Fruit fly (Drosophila melanogaster) whole organism, prepupa: ENCODE results near the gene CG31406.

ENCODE experiments used
- Blimp-1 ChIP-seq: fragments of 200-800 bp; sonication (Bioruptor generic); optimal IDR thresholded peaks from 3 replicates; lab custom pipeline; 2017; ENCODE audit warnings: missing biosample characterization, missing genetic modification characterization, mild to moderate bottlenecking, moderate library complexity, missing genetic modification reagents
- CG10669 ChIP-seq: fragments of 200-800 bp; sonication (Bioruptor generic); optimal IDR thresholded peaks from 3 replicates; lab custom pipeline; 2018; ENCODE audit warnings: missing biosample characterization, mild to moderate bottlenecking, missing genetic modification characterization, moderate library complexity
- CG11294 ChIP-seq: fragments of 200-800 bp; sonication (Bioruptor generic); IDR thresholded peaks from 2 replicates; pipeline ENCODE4 v1.3.6; 2022; ENCODE audit warnings: missing biosample characterization, missing genetic modification characterization
- CG15336 ChIP-seq: fragments of 200-800 bp; sonication (Bioruptor generic); IDR thresholded peaks from 2 replicates; pipeline ENCODE4 v1.3.6; 2022; ENCODE audit warnings: missing biosample characterization, missing genetic modification characterization
- CG32006 ChIP-seq: fragments of 200-800 bp; sonication (Bioruptor generic); optimal IDR thresholded peaks from 3 replicates; lab custom pipeline; 2017; ENCODE audit warnings: missing biosample characterization, mild to moderate bottlenecking, missing genetic modification characterization
- CG34406 ChIP-seq: fragments of 200-800 bp; sonication (Bioruptor generic); optimal IDR thresholded peaks from 3 replicates; lab custom pipeline; 2016; ENCODE audit warnings: missing biosample characterization, missing genetic modification characterization
- CG4318 ChIP-seq: fragments of 200-800 bp; sonication (Bioruptor generic); optimal IDR thresholded peaks from 3 replicates; lab custom pipeline; 2017; ENCODE audit warnings: missing biosample characterization, mild to moderate bottlenecking, missing genetic modification characterization
- CG6163 ChIP-seq: fragments of 200-800 bp; sonication (Bioruptor generic); IDR thresholded peaks from 3 replicates; pipeline ENCODE4 v1.3.6; 2022; ENCODE audit warnings: missing biosample characterization, missing genetic modification characterization
- CG6792 ChIP-seq: fragments of 200-800 bp; sonication (Bioruptor generic); optimal IDR thresholded peaks from 3 replicates; lab custom pipeline; 2016; ENCODE audit warnings: missing biosample characterization, missing genetic modification characterization
- CG7368 ChIP-seq: fragments of 200-800 bp; sonication (Bioruptor generic); optimal IDR thresholded peaks from 3 replicates; lab custom pipeline; 2016; ENCODE audit warnings: missing biosample characterization, missing genetic modification characterization
- CG8319 ChIP-seq: fragments of 200-800 bp; sonication (Bioruptor generic); optimal IDR thresholded peaks from 3 replicates; lab custom pipeline; 2016; ENCODE audit warnings: missing biosample characterization, missing genetic modification characterization
- Eip93F ChIP-seq: fragments of 200-800 bp; sonication (Bioruptor generic); optimal IDR thresholded peaks from 2 replicates; lab custom pipeline; 2016; ENCODE audit warnings: missing biosample characterization, mild to moderate bottlenecking, missing genetic modification characterization
- Gug ChIP-seq: fragments of 200-800 bp; sonication (Bioruptor generic); IDR thresholded peaks from 2 replicates; pipeline ENCODE4 v1.3.6; 2022; ENCODE audit warnings: missing biosample characterization, missing genetic modification characterization
- Hr38 ChIP-seq: sonication (Bioruptor generic); optimal IDR thresholded peaks from 2 replicates; lab custom pipeline; 2016; ENCODE audit warnings: missing biosample characterization, missing genetic modification characterization
- Hr39 ChIP-seq: fragments of 200-800 bp; sonication (Bioruptor generic); optimal IDR thresholded peaks from 2 replicates; lab custom pipeline; 2016; ENCODE audit warnings: missing biosample characterization, missing genetic modification characterization
- Lpt ChIP-seq: fragments of 200-800 bp; sonication (Bioruptor generic); optimal IDR thresholded peaks from 3 replicates; lab custom pipeline; 2016; ENCODE audit warnings: missing biosample characterization, missing genetic modification characterization
- Met ChIP-seq: fragments of 200-800 bp; sonication (Bioruptor generic); optimal IDR thresholded peaks from 3 replicates; lab custom pipeline; 2016; ENCODE audit warnings: missing biosample characterization, missing genetic modification characterization
- Sox14 ChIP-seq: fragments of 200-800 bp; sonication (Bioruptor generic); optimal IDR thresholded peaks from 3 replicates; lab custom pipeline; 2016; ENCODE audit warnings: missing biosample characterization, missing genetic modification characterization
- Sox15 ChIP-seq: fragments of 200-800 bp; sonication (Bioruptor generic); optimal IDR thresholded peaks from 3 replicates; lab custom pipeline; 2016; ENCODE audit warnings: missing biosample characterization, missing genetic modification characterization
- achi ChIP-seq: fragments of 200-800 bp; sonication (Bioruptor generic); optimal IDR thresholded peaks from 3 replicates; lab custom pipeline; 2016; ENCODE audit warnings: missing biosample characterization, missing genetic modification characterization
- dsx ChIP-seq: fragments of 200-800 bp; optimal IDR thresholded peaks from 3 replicates; lab custom pipeline; 2019; ENCODE audit warnings: missing biosample characterization, mild to moderate bottlenecking, missing genetic modification characterization, moderate library complexity; ENCODE audit not compliant: poor library complexity, severe bottlenecking
- esn ChIP-seq: fragments of 200-800 bp; sonication (Bioruptor generic); optimal IDR thresholded peaks from 2 replicates; lab custom pipeline; 2016; ENCODE audit warnings: missing biosample characterization, mild to moderate bottlenecking, missing genetic modification characterization, moderate library complexity
- fd59A ChIP-seq: fragments of 200-800 bp; sonication (Bioruptor generic); optimal IDR thresholded peaks from 2 replicates; lab custom pipeline; 2017; ENCODE audit warnings: missing biosample characterization, mild to moderate bottlenecking, missing genetic modification characterization, missing genetic modification reagents
- fd85E ChIP-seq: fragments of 200-800 bp; sonication (Bioruptor generic); optimal IDR thresholded peaks from 3 replicates; lab custom pipeline; 2016; ENCODE audit warnings: missing biosample characterization, missing genetic modification characterization
- fkh ChIP-seq: fragments of 200-800 bp; sonication (Bioruptor generic); optimal IDR thresholded peaks from 3 replicates; lab custom pipeline; 2017; ENCODE audit warnings: missing biosample characterization, mild to moderate bottlenecking, missing genetic modification characterization, moderate library complexity
- lz ChIP-seq: fragments of 200-800 bp; sonication (Bioruptor generic); optimal IDR thresholded peaks from 3 replicates; lab custom pipeline; 2016; ENCODE audit warnings: missing biosample characterization, missing genetic modification characterization
- pdm3 ChIP-seq: fragments of 200-800 bp; sonication (Bioruptor generic); optimal IDR thresholded peaks from 3 replicates; lab custom pipeline; 2016; ENCODE audit warnings: missing biosample characterization, missing genetic modification characterization
- spab ChIP-seq: fragments of 200-800 bp; sonication (Bioruptor generic); optimal IDR thresholded peaks from 2 replicates; lab custom pipeline; 2017; ENCODE audit warnings: missing biosample characterization, mild to moderate bottlenecking, missing genetic modification characterization, missing genetic modification reagents
- ss ChIP-seq, 2 experiments: fragments of 200-800 bp; sonication (Bioruptor generic); optimal IDR thresholded peaks; 2 replicates in 1 of 2; 3 replicates in 1 of 2; lab custom pipeline; 2017 to 2018; ENCODE audit warnings: mild to moderate bottlenecking in 2 of 2, missing biosample characterization in 2 of 2, missing genetic modification characterization in 2 of 2, moderate library complexity in 1 of 2
- svp ChIP-seq: fragments of 200-800 bp; sonication (Bioruptor generic); peaks from one replicate; lab custom pipeline; 2016; ENCODE audit warnings: missing biosample characterization, missing genetic modification characterization
- vri ChIP-seq: fragments of 200-800 bp; sonication (Bioruptor generic); optimal IDR thresholded peaks from 3 replicates; lab custom pipeline; 2016; ENCODE audit warnings: missing biosample characterization, mild to moderate bottlenecking, missing genetic modification characterization

CG31406 gene

DNA sequence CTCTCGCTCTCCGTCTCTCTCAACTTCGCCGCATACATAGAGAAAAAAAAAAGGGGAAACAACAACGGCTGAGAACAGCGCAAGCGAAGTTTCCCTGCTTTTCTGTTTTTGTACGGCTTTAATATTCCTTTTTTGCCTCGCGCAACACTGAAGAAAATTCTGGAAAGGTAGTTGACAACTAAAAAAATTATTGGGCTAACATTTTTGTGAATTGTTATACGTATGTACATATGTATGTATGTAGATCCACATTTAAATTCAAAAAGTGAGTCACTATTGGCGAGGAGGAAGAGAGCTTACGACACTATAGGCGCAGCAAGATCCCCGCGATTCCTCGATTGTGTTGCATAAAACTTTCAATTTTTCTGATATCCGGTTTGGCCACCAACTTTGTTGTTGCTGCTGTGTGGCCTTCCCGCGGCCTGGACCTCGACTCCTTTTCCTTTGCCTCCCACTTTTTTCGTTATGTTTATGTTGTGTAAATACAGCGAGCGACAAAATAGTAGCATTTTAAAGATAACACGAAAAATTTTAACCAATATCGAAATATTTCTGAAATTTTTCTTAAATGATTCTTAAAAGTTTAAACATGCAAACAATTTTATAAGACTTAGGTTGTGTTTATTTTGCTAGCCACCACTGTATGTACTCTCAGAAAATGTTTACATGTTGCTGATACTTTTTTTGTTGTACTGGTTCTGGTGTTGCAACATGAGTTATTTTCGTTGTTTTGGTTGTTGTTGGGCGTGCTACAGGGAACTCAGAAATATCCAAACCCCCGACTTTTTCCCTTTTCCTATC, 8.2 kb downstream of the CG31406 start (continued):
- peak; percentile 93 for TF ChIP-seq CG6792 (GFP tag; lab: Kevin White, UChicago)
- TF ChIP-seq Blimp-1 = peak; percentile 98
- no peak for TF ChIP-seq CG15336 (GFP tag; lab: Robert Waterston, UW)
- TF ChIP-seq CG10669 = peak; percentile 92
- peak; percentile 93 for TF ChIP-seq CG7368 (GFP tag; lab: Kevin White, UChicago)
- peak; percentile 96 for TF ChIP-seq Met
- peak; percentile 98 for TF ChIP-seq esn
- peak; percentile 83 for TF ChIP-seq fd85E (GFP tag; lab: Kevin White, UChicago)
- peak; percentile 87 for TF ChIP-seq Lpt (GFP tag; lab: Kevin White, UChicago)
- TF ChIP-seq CG4318 (GFP tag; lab: Kevin White, UChicago) = peak; percentile 76
- TF ChIP-seq achi (GFP tag; lab: Kevin White, UChicago) = peak; percentile 93
- TF ChIP-seq Sox14 (GFP tag; lab: Kevin White, UChicago) = peak; percentile 94
- no peak for TF ChIP-seq CG11294 (GFP tag; lab: Robert Waterston, UW)
- TF ChIP-seq Hr38 (GFP tag; lab: Kevin White, UChicago) = peak; percentile 51
- TF ChIP-seq pdm3 (GFP tag; lab: Kevin White, UChicago) = peak; percentile 92
- peak; percentile 81 for TF ChIP-seq CG8319 (GFP tag; lab: Kevin White, UChicago)
- TF ChIP-seq, all 60 proteins: peak for 53

DNA sequence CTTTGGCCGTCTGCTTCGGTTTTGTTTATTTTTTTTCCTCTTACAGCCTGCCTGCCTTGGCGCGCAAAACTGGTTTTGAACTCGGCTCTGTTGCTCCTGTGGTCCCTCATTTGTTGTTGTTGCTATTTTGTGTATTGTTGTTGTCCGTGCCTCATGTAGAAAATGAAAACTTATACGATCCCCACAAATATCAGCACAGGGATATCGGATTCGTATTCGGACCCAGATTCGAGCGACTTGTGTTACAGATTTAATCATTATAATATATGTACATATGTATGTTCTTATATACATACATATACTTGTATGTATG, 8.8 kb downstream of the CG31406 start:
- TF ChIP-seq esn (no peak), achi (GFP tag; lab: Kevin White, UChicago) (no peak), Eip93F (GFP tag; lab: Kevin White, UChicago) (no peak), CG6792 (GFP tag; lab: Kevin White, UChicago) (no peak), CG34406 (no peak), Sox15 (GFP tag; lab: Kevin White, UChicago) (no peak), lz (GFP tag; lab: Kevin White, UChicago) (no peak), spab (GFP tag; lab: Kevin White, UChicago) (no peak), fd59A (GFP tag; lab: Kevin White, UChicago) (no peak), CG6163 (GFP tag; lab: Robert Waterston, UW) (no peak)

DNA sequence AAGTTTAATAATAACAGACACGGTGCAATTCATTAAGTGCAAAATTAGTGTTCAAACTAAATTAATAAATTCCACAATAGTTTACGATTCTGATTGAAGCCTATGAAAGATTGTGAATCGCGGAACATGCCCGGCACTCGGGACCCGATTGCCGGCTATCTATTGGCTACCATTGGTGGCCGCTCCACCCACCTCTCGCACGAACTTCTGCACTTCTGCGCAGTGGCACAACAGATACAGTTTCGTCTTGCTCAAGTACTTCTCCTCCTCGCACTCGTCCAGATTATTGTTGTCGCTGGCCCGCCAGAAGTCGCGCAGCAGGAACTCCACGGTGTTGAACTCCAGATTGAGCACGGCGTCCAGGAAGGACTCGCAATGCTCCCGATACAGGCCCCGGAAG, 15.7 kb downstream of the CG31406 start:
- TF ChIP-seq ss (GFP tag; optimal IDR thresholded peaks at IDR 0.05; lab: Kevin White, UChicago) (no peak), CG34406 (no peak), dsx (no peak), fd59A (GFP tag; lab: Kevin White, UChicago) (no peak), CG8319 (GFP tag; lab: Kevin White, UChicago) (no peak), spab (GFP tag; lab: Kevin White, UChicago) (no peak)

DNA sequence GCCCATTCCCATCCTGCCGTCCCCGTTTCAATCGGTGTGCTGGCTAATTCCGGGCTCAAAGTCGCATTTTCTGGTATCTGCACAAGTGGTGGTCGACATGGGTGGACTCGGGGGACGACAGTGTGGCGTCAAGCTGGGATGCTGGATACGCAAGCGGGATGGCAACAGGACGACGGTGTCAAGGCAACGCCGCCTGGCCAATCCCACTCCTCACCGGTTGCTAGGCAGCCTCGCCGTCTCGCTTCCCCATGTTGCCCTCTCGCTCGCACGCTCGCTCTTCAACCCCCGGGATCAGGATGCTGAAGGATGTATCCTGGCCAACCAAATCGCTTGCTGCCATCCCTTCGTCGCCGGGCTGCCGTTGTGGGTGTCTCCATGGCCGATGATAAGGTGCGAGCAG, 19.7 kb downstream of the CG31406 start:
- TF ChIP-seq CG7368 (GFP tag; lab: Kevin White, UChicago) (peak; percentile 40), fkh (GFP tag; lab: Kevin White, UChicago) (no peak)
- TF ChIP-seq, all 60 proteins: peak for 1

DNA sequence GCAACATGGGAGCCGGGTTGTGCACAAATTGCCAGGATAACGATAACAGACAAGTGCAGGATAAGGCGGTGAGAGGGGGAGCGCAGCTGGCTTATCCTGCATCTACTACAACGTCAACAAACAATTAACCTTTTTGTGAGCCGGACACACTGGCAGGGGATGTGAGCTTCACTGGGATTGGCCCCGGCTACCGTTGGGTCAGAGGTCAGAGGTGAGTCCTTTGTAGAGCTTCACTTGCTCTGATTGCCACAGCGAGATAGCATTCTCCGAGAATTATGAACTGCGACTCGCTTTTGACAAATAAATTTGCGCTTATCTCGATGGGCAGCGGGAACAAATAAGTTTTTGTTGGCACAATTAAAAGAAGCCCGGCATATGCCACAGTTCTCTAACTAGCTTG, 21.2 kb downstream of the CG31406 start:
- TF ChIP-seq Hr39 = no peak
- TF ChIP-seq Gug (GFP tag; lab: Robert Waterston, UW) = no peak
- TF ChIP-seq CG7368 (GFP tag; lab: Kevin White, UChicago) = no peak
- TF ChIP-seq fd59A (GFP tag; lab: Kevin White, UChicago) = no peak
- TF ChIP-seq Sox14 (GFP tag; lab: Kevin White, UChicago) = no peak
- TF ChIP-seq CG32006 (GFP tag; lab: Kevin White, UChicago) = no peak
- peak; percentile 90 for TF ChIP-seq svp (GFP tag; lab: Kevin White, UChicago)
- no peak for TF ChIP-seq vri (GFP tag; lab: Kevin White, UChicago)
